Fruit fly (Drosophila melanogaster) whole organism, embryonic: ENCODE data around the gene Dpm3.

ENCODE experiments used
- Bdp1 ChIP-seq: fragments of 200-800 bp; sonication (Bioruptor generic); optimal IDR thresholded peaks from 3 replicates; lab custom pipeline; 2016; ENCODE audit warnings: missing biosample characterization, missing genetic modification characterization
- CG1024 ChIP-seq: fragments of 200-800 bp; sonication (Bioruptor generic); IDR thresholded peaks from 2 replicates; pipeline ENCODE4 v1.3.6; 2022; ENCODE audit warnings: missing biosample characterization, missing genetic modification characterization
- CG10431 ChIP-seq: fragments of 200-800 bp; sonication (Bioruptor generic); optimal IDR thresholded peaks from 3 replicates; lab custom pipeline; 2018; ENCODE audit warnings: missing biosample characterization, mild to moderate bottlenecking, missing genetic modification characterization
- CG10979 ChIP-seq: fragments of 200-800 bp; sonication (Bioruptor generic); optimal IDR thresholded peaks from 2 replicates; lab custom pipeline; 2018; ENCODE audit warnings: missing biosample characterization, mild to moderate bottlenecking, missing genetic modification characterization, moderate library complexity
- CG11723 ChIP-seq: fragments of 200-800 bp; sonication (Bioruptor generic); optimal IDR thresholded peaks from 2 replicates; lab custom pipeline; 2017; ENCODE audit warnings: missing biosample characterization, mild to moderate bottlenecking, missing genetic modification characterization
- CG12155 ChIP-seq: fragments of 200-800 bp; sonication (Bioruptor generic); optimal IDR thresholded peaks from 3 replicates; lab custom pipeline; 2016; ENCODE audit warnings: missing biosample characterization, missing genetic modification characterization
- CG12769 ChIP-seq: fragments of 200-800 bp; sonication (Bioruptor generic); optimal IDR thresholded peaks from 2 replicates; lab custom pipeline; 2019; ENCODE audit warnings: missing biosample characterization, mild to moderate bottlenecking, missing genetic modification characterization, moderate library complexity
- CG16813 ChIP-seq: fragments of 200-800 bp; sonication (Bioruptor generic); IDR thresholded peaks from 3 replicates; pipeline ENCODE4 v1.3.6; 2022; ENCODE audit warnings: missing biosample characterization, missing genetic modification characterization; ENCODE audit not compliant: partially characterized antibody
- CG17612 ChIP-seq: fragments of 200-800 bp; sonication (Bioruptor generic); IDR thresholded peaks from 2 replicates; pipeline ENCODE4 v1.3.6; 2022; ENCODE audit warnings: missing biosample characterization, missing genetic modification characterization
- CG2120 ChIP-seq: fragments of 200-800 bp; sonication (Bioruptor generic); optimal IDR thresholded peaks from 3 replicates; lab custom pipeline; 2016; ENCODE audit warnings: missing biosample characterization, missing genetic modification characterization
- CG2678 ChIP-seq: fragments of 200-800 bp; sonication (Bioruptor generic); optimal IDR thresholded peaks from 3 replicates; lab custom pipeline; 2019; ENCODE audit warnings: missing biosample characterization, mild to moderate bottlenecking, missing genetic modification characterization, moderate library complexity
- CG30431 ChIP-seq: fragments of 200-800 bp; sonication (Bioruptor generic); optimal IDR thresholded peaks from 2 replicates; lab custom pipeline; 2017; ENCODE audit warnings: missing biosample characterization, missing genetic modification characterization
- CG31224 ChIP-seq: fragments of 200-800 bp; sonication (Bioruptor generic); IDR thresholded peaks from 2 replicates; pipeline ENCODE4 v1.3.6; 2022; ENCODE audit warnings: missing biosample characterization, missing genetic modification characterization
- CG3163 ChIP-seq: fragments of 200-800 bp; sonication (Bioruptor generic); optimal IDR thresholded peaks from 3 replicates; lab custom pipeline; 2016; ENCODE audit warnings: missing biosample characterization, missing genetic modification characterization
- CG33213 ChIP-seq: fragments of 200-800 bp; sonication (Bioruptor generic); optimal IDR thresholded peaks from 3 replicates; lab custom pipeline; 2016; ENCODE audit warnings: missing biosample characterization, missing genetic modification characterization
- CG34224 ChIP-seq: fragments of 200-800 bp; sonication (Bioruptor generic); IDR thresholded peaks from 3 replicates; pipeline ENCODE4 v1.3.6; 2022; ENCODE audit warnings: missing biosample characterization, missing genetic modification characterization; ENCODE audit not compliant: partially characterized antibody
- CG4707 ChIP-seq: fragments of 200-800 bp; sonication (Bioruptor generic); optimal IDR thresholded peaks from 2 replicates; lab custom pipeline; 2018; ENCODE audit warnings: missing biosample characterization, mild to moderate bottlenecking, missing genetic modification characterization, moderate library complexity
- CG4854 ChIP-seq: fragments of 200-800 bp; sonication (Bioruptor generic); optimal IDR thresholded peaks from 2 replicates; lab custom pipeline; 2016; ENCODE audit warnings: missing biosample characterization, missing genetic modification characterization, inconsistent platforms
- CG6175 ChIP-seq: fragments of 200-800 bp; sonication (Bioruptor generic); IDR thresholded peaks from 3 replicates; pipeline ENCODE4 v1.3.6; 2022; ENCODE audit warnings: missing biosample characterization, missing genetic modification characterization
- CG8089 ChIP-seq: fragments of 200-800 bp; sonication (Bioruptor generic); optimal IDR thresholded peaks from 3 replicates; lab custom pipeline; 2016; ENCODE audit warnings: missing biosample characterization, missing genetic modification characterization
- CHES-1-like ChIP-seq: fragments of 200-800 bp; sonication (Bioruptor generic); optimal IDR thresholded peaks from 2 replicates; lab custom pipeline; 2016; ENCODE audit warnings: missing biosample characterization, missing genetic modification characterization
- Dll ChIP-seq: fragments of 200-800 bp; sonication (Bioruptor generic); IDR thresholded peaks from 4 replicates; pipeline ENCODE4 v1.3.6; 2022; ENCODE audit warnings: missing biosample characterization, missing genetic modification characterization; ENCODE audit not compliant: partially characterized antibody
- H15 ChIP-seq: fragments of 200-800 bp; sonication (Bioruptor generic); IDR thresholded peaks from 3 replicates; pipeline ENCODE4 v1.3.6; 2022; ENCODE audit warnings: missing biosample characterization, missing genetic modification characterization
- HmgD ChIP-seq: fragments of 200-800 bp; sonication (Bioruptor generic); optimal IDR thresholded peaks from 3 replicates; lab custom pipeline; 2016; ENCODE audit warnings: missing biosample characterization, missing genetic modification characterization
- Hr39 ChIP-seq: fragments of >200 bp; optimal IDR thresholded peaks from 2 replicates; lab custom pipeline; 2017
- Hr51 ChIP-seq, 2 experiments: fragments of 200-800 bp; sonication (Bioruptor generic); optimal IDR thresholded peaks; 2 replicates in 1 of 2; 3 replicates in 1 of 2; lab custom pipeline; 2016 to 2018; ENCODE audit warnings: missing biosample characterization in 2 of 2, missing genetic modification characterization in 2 of 2, mild to moderate bottlenecking in 1 of 2, moderate library complexity in 1 of 2
- Mrtf ChIP-seq: fragments of 200-800 bp; sonication (Bioruptor generic); IDR thresholded peaks from 3 replicates; pipeline ENCODE4 v1.3.6; 2022; ENCODE audit warnings: missing biosample characterization, missing genetic modification characterization
- NFAT ChIP-seq: fragments of 200-800 bp; sonication (Bioruptor generic); IDR thresholded peaks from 2 replicates; pipeline ENCODE4 v1.3.6; 2022; ENCODE audit warnings: missing biosample characterization, missing genetic modification characterization
- Nf-YB ChIP-seq: fragments of 200-800 bp; sonication (Bioruptor generic); optimal IDR thresholded peaks from 3 replicates; lab custom pipeline; 2019; ENCODE audit warnings: missing biosample characterization, mild to moderate bottlenecking, missing genetic modification characterization, moderate library complexity
- Optix ChIP-seq: fragments of 200-800 bp; sonication (Bioruptor generic); IDR thresholded peaks from 3 replicates; pipeline ENCODE4 v1.3.6; 2022; ENCODE audit warnings: missing biosample characterization, missing genetic modification characterization
- Sin3A ChIP-seq: fragments of >200 bp; optimal IDR thresholded peaks from 2 replicates; lab custom pipeline; 2018
- Six4 ChIP-seq: fragments of 200-800 bp; sonication (Bioruptor generic); optimal IDR thresholded peaks from 2 replicates; lab custom pipeline; 2016; ENCODE audit warnings: missing biosample characterization, missing genetic modification characterization
- az2 ChIP-seq: fragments of 200-800 bp; sonication (Bioruptor generic); optimal IDR thresholded peaks from 3 replicates; lab custom pipeline; 2016; ENCODE audit warnings: missing biosample characterization, missing genetic modification characterization
- bbx ChIP-seq: fragments of 200-800 bp; sonication (Bioruptor generic); IDR thresholded peaks from 2 replicates; pipeline ENCODE4 v1.3.6; 2022; ENCODE audit warnings: missing biosample characterization, missing genetic modification characterization; ENCODE audit not compliant: partially characterized antibody
- dimm ChIP-seq: fragments of 200-800 bp; sonication (Bioruptor generic); IDR thresholded peaks from 2 replicates; pipeline ENCODE4 v1.3.6; 2022; ENCODE audit warnings: missing biosample characterization, missing genetic modification characterization
- dysf ChIP-seq: fragments of 200-800 bp; sonication (Bioruptor generic); IDR thresholded peaks from 3 replicates; pipeline ENCODE4 v1.3.6; 2022; ENCODE audit warnings: missing biosample characterization, missing genetic modification characterization
- exex ChIP-seq: fragments of 200-800 bp; sonication (Bioruptor generic); optimal IDR thresholded peaks from 4 replicates; lab custom pipeline; 2018; ENCODE audit warnings: missing biosample characterization, mild to moderate bottlenecking, missing genetic modification characterization, moderate library complexity
- fd3F ChIP-seq: fragments of 200-800 bp; sonication (Bioruptor generic); optimal IDR thresholded peaks from 2 replicates; lab custom pipeline; 2018; ENCODE audit warnings: missing biosample characterization, mild to moderate bottlenecking, missing genetic modification characterization, moderate library complexity
- gcm2 ChIP-seq: fragments of 200-800 bp; sonication (Bioruptor generic); optimal IDR thresholded peaks from 2 replicates; lab custom pipeline; 2016; ENCODE audit warnings: missing biosample characterization, missing genetic modification characterization
- ind ChIP-seq: fragments of 200-800 bp; sonication (Bioruptor generic); optimal IDR thresholded peaks from 3 replicates; lab custom pipeline; 2016; ENCODE audit warnings: missing biosample characterization, missing genetic modification characterization
- insv ChIP-seq, 2 experiments: fragments of 200-800 bp; sonication (Bioruptor generic); optimal IDR thresholded peaks; 3 replicates each; lab custom pipeline; 2016 to 2018; ENCODE audit warnings: missing biosample characterization in 2 of 2, missing genetic modification characterization in 2 of 2
- inv ChIP-seq: fragments of 200-800 bp; sonication (Bioruptor generic); IDR thresholded peaks from 2 replicates; pipeline ENCODE4 v1.3.6; 2022; ENCODE audit warnings: missing biosample characterization, missing genetic modification characterization; ENCODE audit not compliant: partially characterized antibody
- odd ChIP-seq: fragments of 200-800 bp; sonication (Bioruptor generic); optimal IDR thresholded peaks from 2 replicates; lab custom pipeline; 2017; ENCODE audit warnings: missing biosample characterization, mild to moderate bottlenecking, missing genetic modification characterization
- pho ChIP-seq: fragments of 200-800 bp; sonication (Bioruptor generic); optimal IDR thresholded peaks from 2 replicates; lab custom pipeline; 2016; ENCODE audit warnings: missing biosample characterization, missing genetic modification characterization
- salm ChIP-seq: fragments of 200-800 bp; sonication (Bioruptor generic); optimal IDR thresholded peaks from 2 replicates; lab custom pipeline; 2018; ENCODE audit warnings: missing biosample characterization, mild to moderate bottlenecking, missing genetic modification characterization
- sna ChIP-seq: fragments of 200-800 bp; sonication (Bioruptor generic); IDR thresholded peaks from 2 replicates; pipeline ENCODE4 v1.3.6; 2022; ENCODE audit warnings: missing biosample characterization, missing genetic modification characterization; ENCODE audit not compliant: partially characterized antibody
- stwl ChIP-seq: fragments of 200-800 bp; sonication (Bioruptor generic); optimal IDR thresholded peaks from 3 replicates; lab custom pipeline; 2018; ENCODE audit warnings: missing biosample characterization, mild to moderate bottlenecking, missing genetic modification characterization, moderate library complexity
- tll ChIP-seq, 2 experiments: fragments of 200-800 bp in 1 of 2; fragments of >200 bp in 1 of 2; sonication (Bioruptor generic) in 1 of 2; optimal IDR thresholded peaks; 2 replicates each; lab custom pipeline; 2017 to 2019; ENCODE audit warnings: missing biosample characterization in 2 of 2, missing genetic modification characterization in 2 of 2, mild to moderate bottlenecking in 1 of 2, moderate library complexity in 1 of 2
- unc-4 ChIP-seq: fragments of 200-800 bp; sonication (Bioruptor generic); IDR thresholded peaks from 2 replicates; pipeline ENCODE4 v1.3.6; 2022; ENCODE audit warnings: missing biosample characterization, missing genetic modification characterization; ENCODE audit not compliant: partially characterized antibody

Dpm3 gene

dm6 chr3R:13381744-13382435, 21.0 kb downstream of the Dpm3 start, which contains the start of the genes mRpS21 and Droj2 (continued):
- TF ChIP-seq fd3F (GFP tag; lab: Kevin White, UChicago) (peak; percentile 48), bbx (GFP tag; lab: Robert Waterston, UW) (peak; percentile 20; the same call in 1 of the 2 replicates), pho (peak; percentile 66), CG17612 (GFP tag; lab: Robert Waterston, UW) (no peak), CG2120 (GFP tag; lab: Kevin White, UChicago) (peak; percentile 83), odd (peak; percentile 37), unc-4 (no peak), CG6175 (GFP tag; lab: Robert Waterston, UW) (no peak), Hr51 (GFP tag; optimal IDR thresholded peaks at IDR 0.05; lab: Kevin White, UChicago) (peak; percentile 42 to 51), CG33213 (GFP tag; lab: Kevin White, UChicago) (peak; percentile 28), NFAT (GFP tag; lab: Robert Waterston, UW) (peak; percentile 52), stwl (tag; lab: Kevin White, UChicago) (peak; percentile 84), gcm2 (GFP tag; lab: Kevin White, UChicago) (no peak), H15 (GFP tag; lab: Robert Waterston, UW) (0 out of 3 replicates have a peak, but pooled peaks have one; percentile 27), Sin3A (lab: Kevin White, UChicago) (peak; percentile 86), CG16813 (GFP tag; lab: Robert Waterston, UW) (no peak), sna (no peak), CG3163 (GFP tag; lab: Kevin White, UChicago) (no peak), CHES-1-like (GFP tag; lab: Kevin White, UChicago) (peak; percentile 6), CG1024 (GFP tag; lab: Robert Waterston, UW) (no peak), CG12155 (GFP tag; lab: Kevin White, UChicago) (peak; percentile 33), CG30431 (GFP tag; lab: Kevin White, UChicago) (no peak), CG4854 (GFP tag; lab: Kevin White, UChicago) (no peak), CG11723 (GFP tag; lab: Kevin White, UChicago) (no peak), CG34224 (GFP tag; lab: Robert Waterston, UW) (no peak), salm (tag; lab: Kevin White, UChicago) (peak; percentile 41), Bdp1 (peak; percentile 29), insv (GFP tag; optimal IDR thresholded peaks at IDR 0.05; lab: Kevin White, UChicago) (peak in 1 of 2 experiments; percentile 97), Six4 (GFP tag; lab: Kevin White, UChicago) (peak; percentile 50), dysf (GFP tag; lab: Robert Waterston, UW) (peak; percentile 56; the same call in 2 of the 3 replicates), CG12769 (tag; lab: Kevin White, UChicago) (peak; percentile 55), Mrtf (GFP tag; lab: Robert Waterston, UW) (no peak), CG10979 (tag; lab: Kevin White, UChicago) (peak; percentile 38), CG10431 (GFP tag; lab: Kevin White, UChicago) (peak; percentile 29), CG2678 (tag; lab: Kevin White, UChicago) (peak; percentile 65), az2 (peak; percentile 23), CG4707 (no peak), Optix (GFP tag; lab: Robert Waterston, UW) (no peak), tll (GFP tag; optimal IDR thresholded peaks at IDR 0.05; lab: Kevin White, UChicago) (peak in 1 of 2 experiments; percentile 28), Hr39 (lab: Kevin White, UChicago) (no peak), dimm (GFP tag; lab: Robert Waterston, UW) (no peak), Dll (GFP tag; lab: Robert Waterston, UW) (no peak), inv (GFP tag; lab: Robert Waterston, UW) (0 out of 2 replicates have a peak, but pooled peaks have one; percentile 5), CG8089 (no peak), Nf-YB (GFP tag; lab: Kevin White, UChicago) (peak; percentile 7), HmgD (GFP tag; lab: Kevin White, UChicago) (no peak), CG31224 (GFP tag; lab: Robert Waterston, UW) (peak; percentile 35; the same call in 1 of the 2 replicates), ind (GFP tag; lab: Kevin White, UChicago) (peak; percentile 63), exex (peak; percentile 40)
